Worm (Caenorhabditis elegans): ENCODE measurements around the gene ttbk-2.2.

ce11 chrIV:5093462-5093861 lies 26.7 kb upstream of the ttbk-2.2 start:
- TF ChIP-seq ama-1 (optimal IDR thresholded peaks at IDR 0.05) (no peak), skn-1 (tag; optimal IDR thresholded peaks at IDR 0.05) (no peak), nhr-11 (tag; optimal IDR thresholded peaks at IDR 0.05) (no peak), mbf-1 (tag; optimal IDR thresholded peaks at IDR 0.05) (no peak), gmeb-1 (tag; optimal IDR thresholded peaks at IDR 0.05) (no peak), mab-5 (tag; optimal IDR thresholded peaks at IDR 0.05) (no peak), nhr-25 (tag; optimal IDR thresholded peaks at IDR 0.05) (no peak)
